Fruit fly (Drosophila melanogaster): Measurements from ENCODE around the gene LManII.

Gene LManII

dm6 chr2L:10428528-10428927 is 28.9 kb upstream of the LManII start, which contains the start of gene CG5188 (continued):
- TF ChIP-seq seq (GFP tag; IDR thresholded peaks at IDR 0.05), result no peak
- TF ChIP-seq al (GFP tag; IDR thresholded peaks at IDR 0.05), result 0 out of 2 replicates have a peak, but pooled peaks have one; percentile 31
- TF ChIP-seq Dad (GFP tag; optimal IDR thresholded peaks at IDR 0.05), result no peak
- peak; percentile 43 for TF ChIP-seq CG18764 (GFP tag; optimal IDR thresholded peaks at IDR 0.05)
- TF ChIP-seq CG7928 (GFP tag; optimal IDR thresholded peaks at IDR 0.05), result no peak
- TF ChIP-seq nerfin-1 (tag; optimal IDR thresholded peaks at IDR 0.05), result peak; percentile 48
- TF ChIP-seq tgo (GFP tag; IDR thresholded peaks at IDR 0.05), result peak; percentile 17; the same call in 1 of the 3 replicates
- TF ChIP-seq Mes4 (GFP tag; optimal IDR thresholded peaks at IDR 0.05), result no peak
- no peak for TF ChIP-seq Ets97D (GFP tag; optimal IDR thresholded peaks at IDR 0.05)
- TF ChIP-seq CG7963 (GFP tag; IDR thresholded peaks at IDR 0.05; ENCODE audit: partially characterized antibody), result no peak
- TF ChIP-seq unpg (GFP tag; optimal IDR thresholded peaks at IDR 0.05), result peak; percentile 54
- TF ChIP-seq CG10959 (GFP tag; IDR thresholded peaks at IDR 0.05), result no peak
- peak; percentile 50 for TF ChIP-seq CG12659 (GFP tag; optimal IDR thresholded peaks at IDR 0.05)
- TF ChIP-seq pzg (GFP tag; optimal IDR thresholded peaks at IDR 0.05), result peak; percentile 40
- TF ChIP-seq Hsf (GFP tag; optimal IDR thresholded peaks at IDR 0.05), result peak; percentile 27
- TF ChIP-seq CG15601 (tag; optimal IDR thresholded peaks at IDR 0.05), result peak; percentile 31
- TF ChIP-seq toy (GFP tag; IDR thresholded peaks at IDR 0.05), result no peak
- peak; percentile 65 for TF ChIP-seq Med (GFP tag)
- no peak for TF ChIP-seq CG9817 (tag; optimal IDR thresholded peaks at IDR 0.05)
- peak; percentile 45; the same call in 1 of the 3 replicates for TF ChIP-seq Aef1 (GFP tag; IDR thresholded peaks at IDR 0.05)
- TF ChIP-seq BEAF-32 (GFP tag; optimal IDR thresholded peaks at IDR 0.05), result peak; percentile 12
- TF ChIP-seq Neu2 (GFP tag; optimal IDR thresholded peaks at IDR 0.05; ENCODE audit: borderline replicate concordance), result no peak
- peak; percentile 52 for TF ChIP-seq CG9797 (GFP tag; optimal IDR thresholded peaks at IDR 0.05)
- TF ChIP-seq CG17829 (tag; optimal IDR thresholded peaks at IDR 0.05), result peak; percentile 68
- TF ChIP-seq knrl (GFP tag; IDR thresholded peaks at IDR 0.05; ENCODE audit: partially characterized antibody), result peak; percentile 20; the same call in 1 of the 3 replicates
- TF ChIP-seq Spps (tag; optimal IDR thresholded peaks at IDR 0.05), result no peak
- no peak for TF ChIP-seq Hey (tag; optimal IDR thresholded peaks at IDR 0.05)
- no peak; the same call in 2 of the 3 replicates for TF ChIP-seq dysf (GFP tag; IDR thresholded peaks at IDR 0.05)
- TF ChIP-seq ato (GFP tag; IDR thresholded peaks at IDR 0.05; ENCODE audit: partially characterized antibody), result peak; percentile 53; the same call in 1 of the 2 replicates
- TF ChIP-seq slp2 (GFP tag; optimal IDR thresholded peaks at IDR 0.05), result no peak
- TF ChIP-seq tio (GFP tag; optimal IDR thresholded peaks at IDR 0.05), result no peak
- no peak for TF ChIP-seq CG11560 (tag; IDR thresholded peaks at IDR 0.05)
- no peak for TF ChIP-seq CG7745 (tag; optimal IDR thresholded peaks at IDR 0.05)

dm6 chr2L:10430802-10431476 is 26.5 kb upstream of the LManII start, which contains the start of the genes Bug22 and TfIIB:
Gene Bug22 (minus strand): TSS chr2L:10430918.
Gene TfIIB (plus strand): TSS chr2L:10431338.
- TF ChIP-seq lov (optimal IDR thresholded peaks at IDR 0.05), result no peak
- TF ChIP-seq lov (GFP tag; IDR thresholded peaks at IDR 0.05), result no peak
- TF ChIP-seq hkb (optimal IDR thresholded peaks at IDR 0.05), result no peak
- TF ChIP-seq hkb (GFP tag; IDR thresholded peaks at IDR 0.05), result peak; percentile 75
- TF ChIP-seq CG1233 (GFP tag; optimal IDR thresholded peaks at IDR 0.05), result peak; percentile 66
- TF ChIP-seq dysf (GFP tag; IDR thresholded peaks at IDR 0.05), result peak; percentile 63; the same call in 2 of the 3 replicates
- no peak for TF ChIP-seq D19A (tag; optimal IDR thresholded peaks at IDR 0.05)
- no peak for TF ChIP-seq lab (GFP tag; optimal IDR thresholded peaks at IDR 0.05)
- TF ChIP-seq corto (GFP tag; optimal IDR thresholded peaks at IDR 0.05), result no peak
- TF ChIP-seq lola (GFP tag; optimal IDR thresholded peaks at IDR 0.05), result peak in 1 of 3 experiments; percentile 54
- peak; percentile 35 for TF ChIP-seq CG16863 (GFP tag; optimal IDR thresholded peaks at IDR 0.05)
- TF ChIP-seq HLH4C (GFP tag; IDR thresholded peaks at IDR 0.05; ENCODE audit: partially characterized antibody), result 0 out of 3 replicates have a peak, but pooled peaks have one; percentile 33
- TF ChIP-seq Usf (GFP tag; optimal IDR thresholded peaks at IDR 0.05), result no peak
- TF ChIP-seq C15 (GFP tag; IDR thresholded peaks at IDR 0.05), result no peak
- no peak for TF ChIP-seq CG10321 (GFP tag; IDR thresholded peaks at IDR 0.05)
- TF ChIP-seq CG4820 (GFP tag; optimal IDR thresholded peaks at IDR 0.05), result peak; percentile 99
- peak; percentile 74 for TF ChIP-seq tgo (GFP tag; IDR thresholded peaks at IDR 0.05)
- TF ChIP-seq CG31388 (GFP tag; optimal IDR thresholded peaks at IDR 0.05), result peak; percentile 36
- TF ChIP-seq so (GFP tag; IDR thresholded peaks at IDR 0.05), result no peak
- peak; percentile 47 for TF ChIP-seq CG1647 (GFP tag; optimal IDR thresholded peaks at IDR 0.05)

Data from whole organism, embryonic.